Worm (Caenorhabditis elegans) whole organism, L1 larva: ENCODE data around the gene C28G1.2.

ENCODE experiments used
- Y116A8C.19 ChIP-seq: sonication (generic microtip); optimal IDR thresholded peaks from 2 replicates; lab custom pipeline; 2016; ENCODE audit warnings: missing compliant biosample characterization, missing genetic modification characterization, borderline replicate concordance
- alr-1 ChIP-seq: fragments of 200-800 bp; sonication (Bioruptor generic); optimal IDR thresholded peaks from 2 replicates; lab custom pipeline; 2018; ENCODE audit warnings: borderline replicate concordance, mild to moderate bottlenecking, missing genetic modification characterization, missing compliant biosample characterization
- aly-2 ChIP-seq: fragments of 150-350 bp; optimal IDR thresholded peaks from 2 replicates; lab custom pipeline; 2014; ENCODE audit warnings: missing biosample characterization, missing genetic modification characterization
- ceh-63 ChIP-seq: fragments of 200-800 bp; sonication (Bioruptor generic); optimal IDR thresholded peaks from 2 replicates; lab custom pipeline; 2018; ENCODE audit warnings: mild to moderate bottlenecking, missing genetic modification characterization, missing compliant biosample characterization
- ceh-90 ChIP-seq: sonication (generic microtip); optimal IDR thresholded peaks from 2 replicates; lab custom pipeline; 2016; ENCODE audit warnings: missing genetic modification characterization, missing compliant biosample characterization
- ces-1 ChIP-seq: fragments of 150-350 bp; optimal IDR thresholded peaks from 2 replicates; lab custom pipeline; 2014; ENCODE audit warnings: missing biosample characterization, missing genetic modification reagents, missing genetic modification characterization
- dpl-1 ChIP-seq, 3 experiments: fragments of 150-350 bp in 2 of 3; sonication (generic microtip) in 1 of 3; optimal IDR thresholded peaks; 2 replicates each; lab custom pipeline; 2014 to 2017; ENCODE audit warnings: missing biosample characterization in 3 of 3, missing genetic modification characterization in 3 of 3, missing genetic modification reagents in 3 of 3
- efl-1 ChIP-seq, 4 experiments: fragments of 150-350 bp; optimal IDR thresholded peaks in 3 of 4; peaks in 1 of 4; 1 replicate in 1 of 4; 2 replicates in 3 of 4; lab custom pipeline; 2014; ENCODE audit warnings: missing biosample characterization in 2 of 4, missing genetic modification characterization in 2 of 4, missing genetic modification reagents in 2 of 4
- egl-27 ChIP-seq, 2 experiments: fragments of 150-350 bp in 1 of 2; sonication (generic microtip); optimal IDR thresholded peaks; 3 replicates each; lab custom pipeline; 2017 to 2018; ENCODE audit warnings: missing biosample characterization in 2 of 2, missing genetic modification characterization in 2 of 2, missing genetic modification reagents in 2 of 2
- elt-2 ChIP-seq: sonication (generic microtip); optimal IDR thresholded peaks from 2 replicates; lab custom pipeline; 2016; ENCODE audit warnings: missing genetic modification characterization, mild to moderate bottlenecking, inconsistent platforms, missing compliant biosample characterization, missing genetic modification reagents
- elt-3 ChIP-seq, 6 experiments: fragments of 150-350 bp in 1 of 6; sonication (generic microtip); optimal IDR thresholded peaks; 2 replicates each; lab custom pipeline; 2017 to 2018; ENCODE audit warnings: missing biosample characterization in 6 of 6, missing genetic modification characterization in 6 of 6, inconsistent platforms in 1 of 6
- hpl-2 ChIP-seq: fragments of 150-350 bp; optimal IDR thresholded peaks from 2 replicates; lab custom pipeline; 2014; ENCODE audit warnings: missing biosample characterization, missing genetic modification reagents, missing genetic modification characterization
- jun-1 ChIP-seq: fragments of 150-350 bp; optimal IDR thresholded peaks from 2 replicates; lab custom pipeline; 2014; ENCODE audit warnings: missing biosample characterization, missing genetic modification reagents, missing genetic modification characterization
- lin-14 ChIP-seq: fragments of 200-800 bp; sonication (Bioruptor generic); optimal IDR thresholded peaks from 2 replicates; lab custom pipeline; 2018; ENCODE audit warnings: mild to moderate bottlenecking, missing genetic modification characterization, moderate library complexity, missing compliant biosample characterization
- lin-35 ChIP-seq, 2 experiments: fragments of 150-350 bp; optimal IDR thresholded peaks; 2 replicates each; lab custom pipeline; 2014; ENCODE audit warnings: missing biosample characterization in 2 of 2, missing genetic modification characterization in 2 of 2, missing genetic modification reagents in 2 of 2
- lin-39 ChIP-seq: fragments of 150-350 bp; optimal IDR thresholded peaks from 2 replicates; lab custom pipeline; 2014; ENCODE audit warnings: missing biosample characterization, missing genetic modification reagents, missing genetic modification characterization
- mep-1 ChIP-seq: fragments of 150-350 bp; optimal IDR thresholded peaks from 2 replicates; lab custom pipeline; 2014; ENCODE audit warnings: missing biosample characterization, missing genetic modification characterization
- nhr-11 ChIP-seq: fragments of 150-350 bp; optimal IDR thresholded peaks from 2 replicates; lab custom pipeline; 2014; ENCODE audit warnings: missing biosample characterization, missing genetic modification characterization
- nhr-19 ChIP-seq: fragments of 200-800 bp; sonication (Bioruptor generic); conservative IDR thresholded peaks from 2 replicates; pipeline ENCODE4 v1.3.6; 2022; ENCODE audit warnings: missing genetic modification characterization, missing compliant biosample characterization
- nhr-47 ChIP-seq: sonication (generic microtip); optimal IDR thresholded peaks from 2 replicates; lab custom pipeline; 2016; ENCODE audit warnings: mild to moderate bottlenecking, missing genetic modification characterization, moderate library complexity, missing compliant biosample characterization
- nhr-84 ChIP-seq: sonication (generic microtip); optimal IDR thresholded peaks from 2 replicates; lab custom pipeline; 2017; ENCODE audit warnings: missing biosample characterization, missing genetic modification characterization
- nhr-90 ChIP-seq: sonication (generic microtip); optimal IDR thresholded peaks from 2 replicates; lab custom pipeline; 2016; ENCODE audit warnings: mild to moderate bottlenecking, missing genetic modification characterization, missing compliant biosample characterization; ENCODE audit not compliant: poor library complexity
- pax-3 ChIP-seq: fragments of 200-800 bp; sonication (Bioruptor generic); optimal IDR thresholded peaks from 2 replicates; lab custom pipeline; 2018; ENCODE audit warnings: mild to moderate bottlenecking, missing genetic modification characterization, moderate library complexity, missing compliant biosample characterization
- pqm-1 ChIP-seq: sonication (generic microtip); optimal IDR thresholded peaks from 3 replicates; lab custom pipeline; 2017; ENCODE audit warnings: missing biosample characterization, missing genetic modification characterization
- snu-23 ChIP-seq: sonication (generic microtip); optimal IDR thresholded peaks from 2 replicates; lab custom pipeline; 2016; ENCODE audit warnings: missing genetic modification characterization, missing compliant biosample characterization
- tlp-1 ChIP-seq: fragments of 150-350 bp; optimal IDR thresholded peaks from 2 replicates; lab custom pipeline; 2014; ENCODE audit warnings: missing biosample characterization, missing genetic modification characterization
- unc-130 ChIP-seq: fragments of 150-350 bp; optimal IDR thresholded peaks from 2 replicates; lab custom pipeline; 2017; ENCODE audit warnings: missing biosample characterization, missing genetic modification characterization, inconsistent platforms
- unc-30 ChIP-seq: sonication (generic microtip); optimal IDR thresholded peaks from 2 replicates; lab custom pipeline; 2017; ENCODE audit warnings: missing biosample characterization, missing genetic modification characterization
- unc-62 ChIP-seq: fragments of 150-350 bp; optimal IDR thresholded peaks from 2 replicates; lab custom pipeline; 2014; ENCODE audit warnings: missing biosample characterization, missing genetic modification reagents, missing genetic modification characterization
- vab-15 ChIP-seq: sonication (generic microtip); optimal IDR thresholded peaks from 2 replicates; lab custom pipeline; 2017; ENCODE audit warnings: missing genotype, mild to moderate bottlenecking, missing genetic modification characterization, missing compliant biosample characterization
- zip-4 ChIP-seq: fragments of 200-800 bp; sonication (Bioruptor generic); optimal IDR thresholded peaks from 2 replicates; lab custom pipeline; 2018; ENCODE audit warnings: mild to moderate bottlenecking, missing genetic modification characterization, moderate library complexity, missing compliant biosample characterization
- ztf-4 ChIP-seq: fragments of 150-350 bp; optimal IDR thresholded peaks from 2 replicates; lab custom pipeline; 2014; ENCODE audit warnings: missing biosample characterization, missing genetic modification characterization

Gene C28G1.2

ce11 chrX:8820643-8821042 is 15.2 kb upstream of the C28G1.2 start:
- peak in 1 of 2 experiments; percentile 13 for TF ChIP-seq lin-35 (GFP tag; optimal IDR thresholded peaks at IDR 0.05; lab: Kevin White, UChicago)
- TF ChIP-seq mep-1 = no peak
- peak; percentile 75 for TF ChIP-seq elt-2 (tag; lab: Kevin White, UChicago)

ce11 chrX:8824437-8824836 is 11.4 kb upstream of the C28G1.2 start, which contains the start of gene ifd-1:
Gene ifd-1 (minus strand): TSS chrX:8824448.
- TF ChIP-seq ceh-63 = no peak
- TF ChIP-seq alr-1 (tag; lab: Kevin White, UChicago) = no peak
- no peak for TF ChIP-seq efl-1 (optimal IDR thresholded peaks at IDR 0.05; lab: Kevin White, UChicago)
- peak in 1 of 2 experiments; percentile 47 for TF ChIP-seq efl-1 (GFP tag; optimal IDR thresholded peaks at IDR 0.05 in 1 of 2; lab: Kevin White, UChicago)
- TF ChIP-seq elt-2 (tag; lab: Kevin White, UChicago) = peak; percentile 92
- no peak for TF ChIP-seq ces-1 (GFP tag; lab: Kevin White, UChicago)
- TF ChIP-seq lin-35 (GFP tag; optimal IDR thresholded peaks at IDR 0.05; lab: Kevin White, UChicago) = peak in 1 of 2 experiments; percentile 34
- peak; percentile 21 for TF ChIP-seq nhr-90 (tag; lab: Kevin White, UChicago)
- TF ChIP-seq jun-1 (tag; lab: Kevin White, UChicago) = peak; percentile 23
- TF ChIP-seq lin-39 (tag; lab: Kevin White, UChicago) = no peak
- TF ChIP-seq pqm-1 (tag; lab: Kevin White, UChicago) = peak; percentile 15
- TF ChIP-seq, all 84 proteins: peak for 6

- TF ChIP-seq vab-15 (tag; lab: Kevin White, UChicago) (no peak), unc-130 (tag; lab: Kevin White, UChicago) (no peak), snu-23 (no peak), ceh-90 (tag; lab: Kevin White, UChicago) (no peak), elt-3 (tag; optimal IDR thresholded peaks at IDR 0.05; lab: Kevin White, UChicago) (no peak), aly-2 (tag; lab: Kevin White, UChicago) (no peak), Y116A8C.19 (no peak), hpl-2 (GFP tag; lab: Kevin White, UChicago) (no peak)
Measured at ce11 chrX:8828365-8828764, 7.5 kb upstream of the C28G1.2 start, which contains the start of gene rcs-1. Gene rcs-1 (minus strand): TSS chrX:8828540.

ce11 chrX:8831162-8831561 is 4.7 kb upstream of the C28G1.2 start, which contains the start of gene C28G1.6:
Gene C28G1.6 (minus strand): TSS chrX:8831262.
- TF ChIP-seq dpl-1 (GFP tag; optimal IDR thresholded peaks at IDR 0.05; lab: Kevin White, UChicago) = no peak
- TF ChIP-seq nhr-84 (tag; lab: Kevin White, UChicago) = no peak
- TF ChIP-seq Y116A8C.19 = no peak
- TF ChIP-seq elt-2 (tag; lab: Kevin White, UChicago) = peak; percentile 14
- no peak for TF ChIP-seq unc-30 (tag; lab: Kevin White, UChicago)
- no peak for TF ChIP-seq alr-1 (tag; lab: Kevin White, UChicago)
- no peak for TF ChIP-seq tlp-1
- no peak for TF ChIP-seq ceh-90 (tag; lab: Kevin White, UChicago)

- TF ChIP-seq ces-1 (GFP tag; lab: Kevin White, UChicago) (no peak), snu-23 (no peak), ceh-90 (tag; lab: Kevin White, UChicago) (no peak), zip-4 (GFP tag; lab: Kevin White, UChicago) (no peak), nhr-19 (GFP tag; lab: Robert Waterston, UW) (no peak), unc-62 (GFP tag; lab: Kevin White, UChicago) (no peak), egl-27 (tag; optimal IDR thresholded peaks at IDR 0.05; lab: Kevin White, UChicago) (no peak), nhr-11 (tag; lab: Kevin White, UChicago) (no peak), ztf-4 (tag; lab: Kevin White, UChicago) (no peak), pax-3 (tag; lab: Kevin White, UChicago) (no peak), vab-15 (tag; lab: Kevin White, UChicago) (no peak), nhr-47 (no peak), lin-14 (no peak)
Measured at ce11 chrX:8835405-8835804, 411 bp upstream of the C28G1.2 start, which contains the start of gene sec-15. Gene sec-15 (minus strand): TSS chrX:8835715.
